Worm (Caenorhabditis elegans) whole organism, L1 larva: ENCODE data around the gene Y69E1A.4.

Experiments used
- C34B4.2 ChIP-seq: sonication (generic microtip); optimal IDR thresholded peaks from 2 replicates; lab custom pipeline; 2017; ENCODE audit warnings: mild to moderate bottlenecking, missing genetic modification characterization, missing compliant biosample characterization
- F16B12.6 ChIP-seq: fragments of 150-350 bp; optimal IDR thresholded peaks from 2 replicates; lab custom pipeline; 2014; ENCODE audit warnings: missing biosample characterization, missing genetic modification characterization
- Y116A8C.19 ChIP-seq: sonication (generic microtip); optimal IDR thresholded peaks from 2 replicates; lab custom pipeline; 2016; ENCODE audit warnings: missing compliant biosample characterization, missing genetic modification characterization, borderline replicate concordance
- aha-1 ChIP-seq: fragments of 150-350 bp; optimal IDR thresholded peaks from 2 replicates; lab custom pipeline; 2014; ENCODE audit warnings: missing biosample characterization, missing genetic modification characterization
- alr-1 ChIP-seq: fragments of 200-800 bp; sonication (Bioruptor generic); optimal IDR thresholded peaks from 2 replicates; lab custom pipeline; 2018; ENCODE audit warnings: borderline replicate concordance, mild to moderate bottlenecking, missing genetic modification characterization, missing compliant biosample characterization
- ama-1 ChIP-seq: fragments of 150-350 bp; optimal IDR thresholded peaks from 2 replicates; lab custom pipeline; 2014
- blmp-1 ChIP-seq: fragments of 150-350 bp; optimal IDR thresholded peaks from 2 replicates; lab custom pipeline; 2014; ENCODE audit warnings: missing biosample characterization, missing genetic modification characterization
- ceh-90 ChIP-seq: sonication (generic microtip); optimal IDR thresholded peaks from 2 replicates; lab custom pipeline; 2016; ENCODE audit warnings: missing genetic modification characterization, missing compliant biosample characterization
- dsc-1 ChIP-seq: sonication (generic microtip); optimal IDR thresholded peaks from 2 replicates; lab custom pipeline; 2016; ENCODE audit warnings: mild to moderate bottlenecking, missing genetic modification characterization, missing compliant biosample characterization
- efl-3 ChIP-seq: fragments of 200-800 bp; sonication (Bioruptor generic); optimal IDR thresholded peaks from 2 replicates; lab custom pipeline; 2018; ENCODE audit warnings: mild to moderate bottlenecking, missing genetic modification characterization, missing compliant biosample characterization
- egl-13 ChIP-seq: sonication (generic microtip); optimal IDR thresholded peaks from 2 replicates; lab custom pipeline; 2016; ENCODE audit warnings: missing genotype, missing genetic modification reagents, missing genetic modification characterization, missing compliant biosample characterization
- egl-27 ChIP-seq, 2 experiments: fragments of 150-350 bp in 1 of 2; sonication (generic microtip); optimal IDR thresholded peaks; 3 replicates each; lab custom pipeline; 2017 to 2018; ENCODE audit warnings: missing biosample characterization in 2 of 2, missing genetic modification characterization in 2 of 2, missing genetic modification reagents in 2 of 2
- fkh-4 ChIP-seq: sonication (generic microtip); optimal IDR thresholded peaks from 2 replicates; lab custom pipeline; 2016; ENCODE audit warnings: missing compliant biosample characterization, missing genetic modification characterization, borderline replicate concordance
- fkh-8 ChIP-seq: sonication (generic microtip); optimal IDR thresholded peaks from 2 replicates; lab custom pipeline; 2016; ENCODE audit warnings: mild to moderate bottlenecking, missing genetic modification characterization, missing compliant biosample characterization
- fos-1 ChIP-seq: fragments of 150-350 bp; optimal IDR thresholded peaks from 2 replicates; lab custom pipeline; 2014; ENCODE audit warnings: missing biosample characterization, missing genetic modification characterization
- grh-1 ChIP-seq: fragments of 200-800 bp; sonication (Bioruptor generic); IDR thresholded peaks from 2 replicates; pipeline ENCODE4 v1.3.6; 2022; ENCODE audit warnings: missing genetic modification reagents, missing genetic modification characterization, missing compliant biosample characterization
- hlh-17 ChIP-seq: fragments of 200-800 bp; sonication (Bioruptor generic); optimal IDR thresholded peaks from 2 replicates; lab custom pipeline; 2018; ENCODE audit warnings: missing genetic modification characterization, mild to moderate bottlenecking, missing compliant biosample characterization, moderate library complexity, borderline replicate concordance
- hlh-4 ChIP-seq: sonication (generic microtip); optimal IDR thresholded peaks from 2 replicates; lab custom pipeline; 2016; ENCODE audit warnings: mild to moderate bottlenecking, missing genetic modification characterization, missing compliant biosample characterization
- hpl-2 ChIP-seq: fragments of 150-350 bp; optimal IDR thresholded peaks from 2 replicates; lab custom pipeline; 2014; ENCODE audit warnings: missing biosample characterization, missing genetic modification reagents, missing genetic modification characterization
- irx-1 ChIP-seq: sonication (generic microtip); optimal IDR thresholded peaks from 2 replicates; lab custom pipeline; 2016; ENCODE audit warnings: missing genetic modification characterization, missing compliant biosample characterization
- lin-13 ChIP-seq: fragments of 150-350 bp; optimal IDR thresholded peaks from 2 replicates; lab custom pipeline; 2014; ENCODE audit warnings: missing biosample characterization, missing genetic modification reagents, missing genetic modification characterization
- lin-15B ChIP-seq: fragments of 150-350 bp; sonication (generic microtip); optimal IDR thresholded peaks from 3 replicates; lab custom pipeline; 2014; ENCODE audit warnings: missing biosample characterization, missing genetic modification characterization
- lin-35 ChIP-seq, 2 experiments: fragments of 150-350 bp; optimal IDR thresholded peaks; 2 replicates each; lab custom pipeline; 2014; ENCODE audit warnings: missing biosample characterization in 2 of 2, missing genetic modification characterization in 2 of 2, missing genetic modification reagents in 2 of 2
- lir-3 ChIP-seq: sonication (generic microtip); optimal IDR thresholded peaks from 2 replicates; lab custom pipeline; 2016; ENCODE audit warnings: mild to moderate bottlenecking, missing genetic modification characterization, moderate library complexity, missing compliant biosample characterization; ENCODE audit not compliant: poor library complexity
- lsy-2 ChIP-seq, 2 experiments: fragments of 150-350 bp; optimal IDR thresholded peaks; 2 replicates each; lab custom pipeline; 2014; ENCODE audit warnings: missing biosample characterization in 2 of 2, missing genetic modification characterization in 2 of 2
- mab-9 ChIP-seq: fragments of 200-800 bp; sonication (Bioruptor generic); IDR thresholded peaks from 2 replicates; pipeline ENCODE4 v1.3.6; 2022; ENCODE audit warnings: missing genetic modification reagents, missing genetic modification characterization, missing compliant biosample characterization
- mdl-1 ChIP-seq, 2 experiments: fragments of 150-350 bp; optimal IDR thresholded peaks; 2 replicates each; lab custom pipeline; 2014 to 2017; ENCODE audit warnings: missing biosample characterization in 2 of 2, missing genetic modification characterization in 2 of 2, inconsistent platforms in 1 of 2
- mef-2 ChIP-seq: fragments of 150-350 bp; optimal IDR thresholded peaks from 2 replicates; lab custom pipeline; 2014; ENCODE audit warnings: missing biosample characterization, missing genetic modification characterization
- mep-1 ChIP-seq: fragments of 150-350 bp; optimal IDR thresholded peaks from 2 replicates; lab custom pipeline; 2014; ENCODE audit warnings: missing biosample characterization, missing genetic modification characterization
- nhr-11 ChIP-seq: fragments of 150-350 bp; optimal IDR thresholded peaks from 2 replicates; lab custom pipeline; 2014; ENCODE audit warnings: missing biosample characterization, missing genetic modification characterization
- nhr-20 ChIP-seq: sonication (generic microtip); optimal IDR thresholded peaks from 2 replicates; lab custom pipeline; 2016; ENCODE audit warnings: mild to moderate bottlenecking, missing genetic modification characterization, missing compliant biosample characterization
- nhr-28 ChIP-seq: fragments of 150-350 bp; optimal IDR thresholded peaks from 2 replicates; lab custom pipeline; 2014; ENCODE audit warnings: missing biosample characterization, missing genetic modification characterization
- nhr-76 ChIP-seq: sonication (generic microtip); optimal IDR thresholded peaks from 2 replicates; lab custom pipeline; 2017; ENCODE audit warnings: missing biosample characterization, missing genetic modification characterization
- nhr-77 ChIP-seq: fragments of 150-350 bp; optimal IDR thresholded peaks from 2 replicates; lab custom pipeline; 2014; ENCODE audit warnings: missing biosample characterization, missing genetic modification characterization
- nhr-90 ChIP-seq: sonication (generic microtip); optimal IDR thresholded peaks from 2 replicates; lab custom pipeline; 2016; ENCODE audit warnings: mild to moderate bottlenecking, missing genetic modification characterization, missing compliant biosample characterization; ENCODE audit not compliant: poor library complexity
- pag-3 ChIP-seq: sonication (generic microtip); optimal IDR thresholded peaks from 2 replicates; lab custom pipeline; 2017; ENCODE audit warnings: missing genetic modification characterization, mild to moderate bottlenecking, missing compliant biosample characterization, antibody characterized with exemption, borderline replicate concordance; ENCODE audit not compliant: insufficient read depth
- skn-1 ChIP-seq: fragments of 150-350 bp; optimal IDR thresholded peaks from 2 replicates; lab custom pipeline; 2014; ENCODE audit warnings: missing biosample characterization, missing genetic modification characterization
- snpc-4 ChIP-seq: fragments of 150-350 bp; optimal IDR thresholded peaks from 2 replicates; lab custom pipeline; 2014; ENCODE audit warnings: missing biosample characterization, missing genetic modification characterization
- snu-23 ChIP-seq: sonication (generic microtip); optimal IDR thresholded peaks from 2 replicates; lab custom pipeline; 2016; ENCODE audit warnings: missing genetic modification characterization, missing compliant biosample characterization
- sox-4 ChIP-seq: sonication (generic microtip); optimal IDR thresholded peaks from 2 replicates; lab custom pipeline; 2016; ENCODE audit warnings: missing genetic modification characterization, missing compliant biosample characterization
- swsn-7 ChIP-seq: sonication (generic microtip); optimal IDR thresholded peaks from 2 replicates; lab custom pipeline; 2016; ENCODE audit warnings: missing genetic modification characterization, missing compliant biosample characterization
- tbx-2 ChIP-seq: sonication (generic microtip); optimal IDR thresholded peaks from 2 replicates; lab custom pipeline; 2016; ENCODE audit warnings: missing genetic modification characterization, missing compliant biosample characterization
- tlp-1 ChIP-seq: fragments of 150-350 bp; optimal IDR thresholded peaks from 2 replicates; lab custom pipeline; 2014; ENCODE audit warnings: missing biosample characterization, missing genetic modification characterization
- unc-130 ChIP-seq: fragments of 150-350 bp; optimal IDR thresholded peaks from 2 replicates; lab custom pipeline; 2017; ENCODE audit warnings: missing biosample characterization, missing genetic modification characterization, inconsistent platforms
- unc-30 ChIP-seq: sonication (generic microtip); optimal IDR thresholded peaks from 2 replicates; lab custom pipeline; 2017; ENCODE audit warnings: missing biosample characterization, missing genetic modification characterization
- unc-98 ChIP-seq: fragments of 200-800 bp; sonication (Bioruptor generic); IDR thresholded peaks from 2 replicates; pipeline ENCODE4 v1.3.6; 2022; ENCODE audit warnings: missing genetic modification characterization, missing compliant biosample characterization
- zag-1 ChIP-seq: fragments of 150-350 bp; optimal IDR thresholded peaks from 2 replicates; lab custom pipeline; 2014; ENCODE audit warnings: missing biosample characterization, missing genetic modification characterization
- ztf-11 ChIP-seq, 2 experiments: sonication (generic microtip); optimal IDR thresholded peaks; 2 replicates each; lab custom pipeline; 2016 to 2017; ENCODE audit warnings: missing genetic modification characterization in 2 of 2, missing biosample characterization in 1 of 2, missing compliant biosample characterization in 1 of 2
- ztf-4 ChIP-seq: fragments of 150-350 bp; optimal IDR thresholded peaks from 2 replicates; lab custom pipeline; 2014; ENCODE audit warnings: missing biosample characterization, missing genetic modification characterization

Y69E1A.4 gene

ce11 chrIV:10935336-10935735, 19.7 kb upstream of the Y69E1A.4 start (continued):
- TF ChIP-seq unc-98 (GFP tag; lab: Robert Waterston, UW) (peak; percentile 51), mab-9 (no peak), irx-1 (tag; lab: Kevin White, UChicago) (peak; percentile 76), tbx-2 (tag; lab: Kevin White, UChicago) (peak; percentile 90), F16B12.6 (tag; lab: Kevin White, UChicago) (peak; percentile 11), C34B4.2 (tag; lab: Kevin White, UChicago) (no peak), lin-13 (GFP tag; lab: Kevin White, UChicago) (peak; percentile 91), mdl-1 (tag; optimal IDR thresholded peaks at IDR 0.05; lab: Kevin White, UChicago) (peak in 1 of 2 experiments; percentile 96), nhr-20 (tag; lab: Kevin White, UChicago) (peak; percentile 95), zag-1 (no peak), snu-23 (GFP tag; lab: Kevin White, UChicago) (peak; percentile 96), unc-30 (tag; lab: Kevin White, UChicago) (no peak), lsy-2 (tag; optimal IDR thresholded peaks at IDR 0.05; lab: Kevin White, UChicago) (peak; percentile 89 to 90), swsn-7 (tag; lab: Kevin White, UChicago) (peak; percentile 93), ama-1 (lab: Kevin White, UChicago) (peak; percentile 93), tlp-1 (tag; lab: Kevin White, UChicago) (no peak), nhr-77 (no peak), unc-130 (tag; lab: Kevin White, UChicago) (peak; percentile 65), fkh-4 (tag; lab: Kevin White, UChicago) (peak; percentile 88)

ce11 chrIV:10935853-10936491, 19.1 kb upstream of the Y69E1A.4 start, which contains the start of gene lgg-2:
lgg-2 (minus strand) TSS chrIV:10935903.
- no peak for TF ChIP-seq efl-3 (GFP tag; lab: Kevin White, UChicago)
- peak; percentile 52 to 76 for TF ChIP-seq egl-27 (tag; optimal IDR thresholded peaks at IDR 0.05; lab: Kevin White, UChicago)
- TF ChIP-seq egl-13 (tag; lab: Kevin White, UChicago), result peak; percentile 92
- TF ChIP-seq ceh-90 (tag; lab: Kevin White, UChicago), result no peak
- peak; percentile 87 for TF ChIP-seq fos-1 (tag; lab: Kevin White, UChicago)
- TF ChIP-seq nhr-20 (tag; lab: Kevin White, UChicago), result peak; percentile 99
- peak; percentile 77 for TF ChIP-seq sox-4
- peak; percentile 99 for TF ChIP-seq snu-23 (GFP tag; lab: Kevin White, UChicago)
- TF ChIP-seq unc-30 (tag; lab: Kevin White, UChicago), result no peak
- TF ChIP-seq hpl-2, result peak; percentile 39
- peak; percentile 92 for TF ChIP-seq fkh-8
- TF ChIP-seq nhr-11 (tag; lab: Kevin White, UChicago), result peak; percentile 96
- TF ChIP-seq blmp-1, result peak; percentile 97
- peak; percentile 71 for TF ChIP-seq aha-1 (tag; lab: Kevin White, UChicago)
- TF ChIP-seq lir-3 (tag; lab: Kevin White, UChicago), result peak; percentile 91
- TF ChIP-seq nhr-28 (tag; lab: Kevin White, UChicago), result no peak
- TF ChIP-seq irx-1 (tag; lab: Kevin White, UChicago), result peak; percentile 93
- peak; percentile 84 to 90 for TF ChIP-seq lin-35 (GFP tag; optimal IDR thresholded peaks at IDR 0.05; lab: Kevin White, UChicago)
- peak; percentile 98 for TF ChIP-seq ztf-4 (tag; lab: Kevin White, UChicago)
- peak; percentile 76 for TF ChIP-seq mef-2 (tag; lab: Kevin White, UChicago)
- TF ChIP-seq dsc-1 (tag; lab: Kevin White, UChicago), result peak; percentile 93
- peak; percentile 97 for TF ChIP-seq nhr-90 (tag; lab: Kevin White, UChicago)
- TF ChIP-seq mab-9, result peak; percentile 84
- no peak for TF ChIP-seq hlh-4 (tag; lab: Kevin White, UChicago)
- TF ChIP-seq C34B4.2 (tag; lab: Kevin White, UChicago), result no peak
- TF ChIP-seq mdl-1 (tag; optimal IDR thresholded peaks at IDR 0.05; lab: Kevin White, UChicago), result peak; percentile 62 to 98
- TF ChIP-seq Y116A8C.19 (tag; lab: Kevin White, UChicago), result no peak
- TF ChIP-seq alr-1, result no peak
- TF ChIP-seq snpc-4 (tag; lab: Kevin White, UChicago), result peak; percentile 79
- peak; percentile 29; the same call in 1 of the 2 replicates for TF ChIP-seq unc-98 (GFP tag; lab: Robert Waterston, UW)
- TF ChIP-seq grh-1, result peak; percentile 86
- peak; percentile 88 for TF ChIP-seq nhr-77
- TF ChIP-seq pag-3, result no peak
- TF ChIP-seq lin-15B, result no peak
- TF ChIP-seq mep-1, result peak; percentile 98
- no peak for TF ChIP-seq hlh-17 (GFP tag; lab: Kevin White, UChicago)
- no peak for TF ChIP-seq nhr-76 (tag; lab: Kevin White, UChicago)
- TF ChIP-seq skn-1, result peak; percentile 88
- TF ChIP-seq ztf-11 (tag; optimal IDR thresholded peaks at IDR 0.05; lab: Kevin White, UChicago), result peak in 1 of 2 experiments; percentile 85
